Fruit fly (Drosophila melanogaster) whole organism, embryonic: ENCODE data around the gene CG1840.
A peak's percentile ranks its signal among the peaks of the same experiment; 100 is the strongest.

Experiments used
- Bdp1 ChIP-seq: fragments of 200-800 bp; sonication (Bioruptor generic); optimal IDR thresholded peaks from 3 replicates; lab custom pipeline; 2016; ENCODE audit warnings: missing biosample characterization, missing genetic modification characterization
- C15 ChIP-seq: fragments of 200-800 bp; sonication (Bioruptor generic); IDR thresholded peaks from 3 replicates; pipeline ENCODE4 v1.3.6; 2022; ENCODE audit warnings: missing biosample characterization, missing genetic modification characterization
- CG10147 ChIP-seq: fragments of 200-800 bp; sonication (Bioruptor generic); optimal IDR thresholded peaks from 2 replicates; lab custom pipeline; 2019; ENCODE audit warnings: missing biosample characterization, mild to moderate bottlenecking, missing genetic modification characterization, moderate library complexity
- CG10959 ChIP-seq: fragments of 200-800 bp; sonication (Bioruptor generic); IDR thresholded peaks from 2 replicates; pipeline ENCODE4 v1.3.6; 2022; ENCODE audit warnings: missing biosample characterization, missing genetic modification characterization
- CG12155 ChIP-seq: fragments of 200-800 bp; sonication (Bioruptor generic); optimal IDR thresholded peaks from 3 replicates; lab custom pipeline; 2016; ENCODE audit warnings: missing biosample characterization, missing genetic modification characterization
- CG13296 ChIP-seq: fragments of 200-800 bp; sonication (Bioruptor generic); optimal IDR thresholded peaks from 3 replicates; lab custom pipeline; 2018; ENCODE audit warnings: missing biosample characterization, mild to moderate bottlenecking, missing genetic modification characterization
- CG14050 ChIP-seq: fragments of 200-800 bp; sonication (Bioruptor generic); IDR thresholded peaks from 3 replicates; pipeline ENCODE4 v1.3.6; 2022; ENCODE audit warnings: missing biosample characterization, missing genetic modification characterization
- CG15011 ChIP-seq: fragments of 200-800 bp; sonication (Bioruptor generic); optimal IDR thresholded peaks from 3 replicates; lab custom pipeline; 2018; ENCODE audit warnings: missing biosample characterization, mild to moderate bottlenecking, missing genetic modification characterization
- CG16813 ChIP-seq: fragments of 200-800 bp; sonication (Bioruptor generic); IDR thresholded peaks from 3 replicates; pipeline ENCODE4 v1.3.6; 2022; ENCODE audit warnings: missing biosample characterization, missing genetic modification characterization; ENCODE audit not compliant: partially characterized antibody
- CG17186 ChIP-seq: fragments of 200-800 bp; sonication (Bioruptor generic); optimal IDR thresholded peaks from 3 replicates; lab custom pipeline; 2017; ENCODE audit warnings: missing biosample characterization, missing genetic modification reagents, missing genetic modification characterization
- CG17385 ChIP-seq: fragments of 200-800 bp; sonication (Bioruptor generic); optimal IDR thresholded peaks from 3 replicates; lab custom pipeline; 2018; ENCODE audit warnings: missing biosample characterization, mild to moderate bottlenecking, missing genetic modification characterization
- CG17829 ChIP-seq: fragments of 200-800 bp; optimal IDR thresholded peaks from 2 replicates; lab custom pipeline; 2019; ENCODE audit warnings: missing biosample characterization, mild to moderate bottlenecking, missing genetic modification characterization, moderate library complexity
- CG31441 ChIP-seq: fragments of 200-800 bp; sonication (Bioruptor generic); IDR thresholded peaks from 2 replicates; pipeline ENCODE4 v1.3.6; 2022; ENCODE audit warnings: missing biosample characterization, missing genetic modification characterization
- CG34422 ChIP-seq: fragments of 200-800 bp; sonication (Bioruptor generic); IDR thresholded peaks from 3 replicates; pipeline ENCODE4 v1.3.6; 2022; ENCODE audit warnings: missing biosample characterization, missing genetic modification characterization
- CG42726 ChIP-seq: fragments of 200-800 bp; sonication (Bioruptor generic); IDR thresholded peaks from 2 replicates; pipeline ENCODE4 v1.3.6; 2022; ENCODE audit warnings: missing biosample characterization, missing genetic modification characterization; ENCODE audit not compliant: partially characterized antibody
- CG4617 ChIP-seq: fragments of 200-800 bp; sonication (Bioruptor generic); optimal IDR thresholded peaks from 3 replicates; lab custom pipeline; 2016; ENCODE audit warnings: missing biosample characterization, missing genetic modification characterization, borderline replicate concordance
- CG4854 ChIP-seq: fragments of 200-800 bp; sonication (Bioruptor generic); optimal IDR thresholded peaks from 2 replicates; lab custom pipeline; 2016; ENCODE audit warnings: missing biosample characterization, missing genetic modification characterization, inconsistent platforms
- CG6765 ChIP-seq: fragments of 200-800 bp; sonication (Bioruptor generic); optimal IDR thresholded peaks from 3 replicates; lab custom pipeline; 2017; ENCODE audit warnings: missing biosample characterization, mild to moderate bottlenecking, missing genetic modification characterization
- CG8089 ChIP-seq: fragments of 200-800 bp; sonication (Bioruptor generic); optimal IDR thresholded peaks from 3 replicates; lab custom pipeline; 2016; ENCODE audit warnings: missing biosample characterization, missing genetic modification characterization
- CG9215 ChIP-seq: fragments of 200-800 bp; sonication (Bioruptor generic); IDR thresholded peaks from 2 replicates; pipeline ENCODE4 v1.3.6; 2022; ENCODE audit warnings: missing biosample characterization, missing genetic modification characterization
- CG9727 ChIP-seq: fragments of 200-800 bp; sonication (Bioruptor generic); optimal IDR thresholded peaks from 3 replicates; lab custom pipeline; 2017; ENCODE audit warnings: missing biosample characterization, mild to moderate bottlenecking, missing genetic modification characterization
- CHES-1-like ChIP-seq: fragments of 200-800 bp; sonication (Bioruptor generic); optimal IDR thresholded peaks from 2 replicates; lab custom pipeline; 2016; ENCODE audit warnings: missing biosample characterization, missing genetic modification characterization
- CoRest ChIP-seq: fragments of 200-800 bp; sonication (Bioruptor generic); optimal IDR thresholded peaks from 3 replicates; lab custom pipeline; 2018; ENCODE audit warnings: missing biosample characterization, mild to moderate bottlenecking, missing genetic modification characterization, moderate library complexity
- Deaf1 ChIP-seq: fragments of 200-800 bp; optimal IDR thresholded peaks from 3 replicates; lab custom pipeline; 2019; ENCODE audit warnings: missing biosample characterization, mild to moderate bottlenecking, missing genetic modification characterization, moderate library complexity
- Dfd ChIP-seq, 2 experiments: fragments of >200 bp; optimal IDR thresholded peaks; 2 replicates each; lab custom pipeline; 2017; ENCODE audit warnings: missing biosample characterization in 2 of 2, missing genetic modification characterization in 2 of 2
- Eip74EF ChIP-seq, 2 experiments: fragments of 200-800 bp in 1 of 2; fragments of >200 bp in 1 of 2; sonication (Bioruptor generic) in 1 of 2; optimal IDR thresholded peaks; 2 replicates each; lab custom pipeline; 2017 to 2019; ENCODE audit warnings: missing biosample characterization in 2 of 2, missing genetic modification characterization in 2 of 2, mild to moderate bottlenecking in 1 of 2, moderate library complexity in 1 of 2
- Hr78 ChIP-seq, 2 experiments: fragments of 200-800 bp in 1 of 2; fragments of >200 bp in 1 of 2; sonication (Bioruptor generic) in 1 of 2; optimal IDR thresholded peaks; 2 replicates each; lab custom pipeline; 2017 to 2019; ENCODE audit warnings: missing biosample characterization in 2 of 2, missing genetic modification characterization in 2 of 2, mild to moderate bottlenecking in 1 of 2, moderate library complexity in 1 of 2
- MBD-R2 ChIP-seq: fragments of 200-800 bp; sonication (Bioruptor generic); IDR thresholded peaks from 2 replicates; pipeline ENCODE4 v1.3.6; 2022; ENCODE audit warnings: missing biosample characterization, missing genetic modification characterization
- Sry-δ ChIP-seq: fragments of 200-800 bp; sonication (Bioruptor generic); optimal IDR thresholded peaks from 2 replicates; lab custom pipeline; 2016; ENCODE audit warnings: missing biosample characterization, missing genetic modification characterization
- ab ChIP-seq: fragments of 200-800 bp; sonication (Bioruptor generic); optimal IDR thresholded peaks from 2 replicates; lab custom pipeline; 2016; ENCODE audit warnings: missing biosample characterization, missing genetic modification characterization
- amos ChIP-seq: fragments of 200-800 bp; sonication (Bioruptor generic); IDR thresholded peaks from 2 replicates; pipeline ENCODE4 v1.3.6; 2022; ENCODE audit warnings: missing biosample characterization, missing genetic modification characterization; ENCODE audit not compliant: partially characterized antibody
- ci ChIP-seq: fragments of 200-800 bp; sonication (Bioruptor generic); IDR thresholded peaks from 3 replicates; pipeline ENCODE4 v1.3.6; 2022; ENCODE audit warnings: missing biosample characterization, missing genetic modification characterization
- dimm ChIP-seq: fragments of 200-800 bp; sonication (Bioruptor generic); IDR thresholded peaks from 2 replicates; pipeline ENCODE4 v1.3.6; 2022; ENCODE audit warnings: missing biosample characterization, missing genetic modification characterization
- dmrt11E ChIP-seq: fragments of 200-800 bp; sonication (Bioruptor generic); optimal IDR thresholded peaks from 3 replicates; lab custom pipeline; 2018; ENCODE audit warnings: missing biosample characterization, mild to moderate bottlenecking, missing genetic modification characterization, moderate library complexity
- gcm ChIP-seq: fragments of 200-800 bp; sonication (Bioruptor generic); optimal IDR thresholded peaks from 2 replicates; lab custom pipeline; 2019; ENCODE audit warnings: missing biosample characterization, mild to moderate bottlenecking, missing genetic modification characterization, moderate library complexity
- hb ChIP-seq: fragments of 200-800 bp; sonication (Bioruptor generic); IDR thresholded peaks from 3 replicates; pipeline ENCODE4 v1.3.6; 2022; ENCODE audit warnings: missing biosample characterization, missing genetic modification characterization; ENCODE audit not compliant: partially characterized antibody
- hbn ChIP-seq: fragments of 200-800 bp; sonication (Bioruptor generic); IDR thresholded peaks from 2 replicates; pipeline ENCODE4 v1.3.6; 2022; ENCODE audit warnings: missing biosample characterization, missing genetic modification characterization; ENCODE audit not compliant: partially characterized antibody
- lmd ChIP-seq: fragments of 200-800 bp; sonication (Bioruptor generic); IDR thresholded peaks from 2 replicates; pipeline ENCODE4 v1.3.6; 2022; ENCODE audit warnings: missing biosample characterization, missing genetic modification characterization
- mam ChIP-seq: fragments of 200-800 bp; sonication (Bioruptor generic); optimal IDR thresholded peaks from 3 replicates; lab custom pipeline; 2016; ENCODE audit warnings: missing biosample characterization, missing genetic modification characterization
- nerfin-2 ChIP-seq: fragments of 200-800 bp; sonication (Bioruptor generic); IDR thresholded peaks from 2 replicates; pipeline ENCODE4 v1.3.6; 2022; ENCODE audit warnings: missing biosample characterization, missing genetic modification characterization; ENCODE audit not compliant: partially characterized antibody
- odd ChIP-seq: fragments of 200-800 bp; sonication (Bioruptor generic); optimal IDR thresholded peaks from 2 replicates; lab custom pipeline; 2017; ENCODE audit warnings: missing biosample characterization, mild to moderate bottlenecking, missing genetic modification characterization
- onecut ChIP-seq: fragments of 200-800 bp; sonication (Bioruptor generic); IDR thresholded peaks from 2 replicates; pipeline ENCODE4 v1.3.6; 2022; ENCODE audit warnings: missing biosample characterization, missing genetic modification characterization
- p53 ChIP-seq: fragments of 200-800 bp; sonication (Bioruptor generic); optimal IDR thresholded peaks from 2 replicates; lab custom pipeline; 2016; ENCODE audit warnings: missing biosample characterization, missing genetic modification characterization
- psq ChIP-seq: fragments of 200-800 bp; sonication (Bioruptor generic); optimal IDR thresholded peaks from 2 replicates; lab custom pipeline; 2017; ENCODE audit warnings: missing biosample characterization, missing genetic modification characterization
- rib ChIP-seq: fragments of 200-800 bp; sonication (Bioruptor generic); IDR thresholded peaks from 2 replicates; pipeline ENCODE4 v1.3.6; 2022; ENCODE audit warnings: missing biosample characterization, missing genetic modification characterization
- seq ChIP-seq: fragments of 200-800 bp; sonication (Bioruptor generic); IDR thresholded peaks from 2 replicates; pipeline ENCODE4 v1.3.6; 2022; ENCODE audit warnings: missing biosample characterization, missing genetic modification characterization
- tap ChIP-seq: fragments of 200-800 bp; optimal IDR thresholded peaks from 3 replicates; lab custom pipeline; 2019; ENCODE audit warnings: missing biosample characterization, mild to moderate bottlenecking, missing genetic modification characterization, moderate library complexity
- tgo ChIP-seq: fragments of 200-800 bp; sonication (Bioruptor generic); IDR thresholded peaks from 3 replicates; pipeline ENCODE4 v1.3.6; 2022; ENCODE audit warnings: missing biosample characterization, missing genetic modification characterization
- unpg ChIP-seq: fragments of 200-800 bp; sonication (Bioruptor generic); optimal IDR thresholded peaks from 3 replicates; lab custom pipeline; 2018; ENCODE audit warnings: missing biosample characterization, mild to moderate bottlenecking, missing genetic modification characterization, moderate library complexity
- wdn ChIP-seq: fragments of 200-800 bp; sonication (Bioruptor generic); IDR thresholded peaks from 2 replicates; pipeline ENCODE4 v1.3.6; 2022; ENCODE audit warnings: missing biosample characterization, missing genetic modification characterization
- zen2 ChIP-seq: fragments of 200-800 bp; sonication (Bioruptor generic); IDR thresholded peaks from 3 replicates; pipeline ENCODE4 v1.3.6; 2022; ENCODE audit warnings: missing biosample characterization, missing genetic modification characterization; ENCODE audit not compliant: partially characterized antibody

The CG1840 gene

dm6 chrX:11905144-11905543 lies 17.0 kb downstream of the CG1840 start, which contains the start of gene Upf1 (continued):
- TF ChIP-seq CG17829 (tag; lab: Kevin White, UChicago) (no peak), Deaf1 (tag; lab: Kevin White, UChicago) (no peak), dimm (GFP tag; lab: Robert Waterston, UW) (no peak), CG10959 (no peak), hb (GFP tag; lab: Robert Waterston, UW) (peak; percentile 86), CG6765 (GFP tag; lab: Kevin White, UChicago) (no peak), CG12155 (GFP tag; lab: Kevin White, UChicago) (no peak), p53 (GFP tag; lab: Kevin White, UChicago) (no peak), CG9215 (GFP tag; lab: Robert Waterston, UW) (no peak), CG4854 (GFP tag; lab: Kevin White, UChicago) (no peak), CG34422 (GFP tag; lab: Robert Waterston, UW) (peak; percentile 26; the same call in 2 of the 3 replicates), wdn (GFP tag; lab: Robert Waterston, UW) (no peak), CG17186 (GFP tag; lab: Kevin White, UChicago) (peak; percentile 22), CG17385 (GFP tag; lab: Kevin White, UChicago) (no peak), amos (GFP tag; lab: Robert Waterston, UW) (peak; percentile 94), Eip74EF (GFP tag; optimal IDR thresholded peaks at IDR 0.05; lab: Kevin White, UChicago) (no peak), rib (GFP tag; lab: Robert Waterston, UW) (no peak), CG10147 (GFP tag; lab: Kevin White, UChicago) (no peak), hbn (peak; percentile 88), Hr78 (GFP tag; optimal IDR thresholded peaks at IDR 0.05; lab: Kevin White, UChicago) (no peak), onecut (GFP tag; lab: Robert Waterston, UW) (no peak), Sry-δ (GFP tag; lab: Kevin White, UChicago) (peak; percentile 80), CG13296 (GFP tag; lab: Kevin White, UChicago) (no peak), C15 (GFP tag; lab: Robert Waterston, UW) (no peak), CG42726 (peak; percentile 88), gcm (no peak), CoRest (no peak), ci (no peak), ab (GFP tag; lab: Kevin White, UChicago) (no peak), seq (no peak), dmrt11E (tag; lab: Kevin White, UChicago) (no peak), Dfd (GFP tag; optimal IDR thresholded peaks at IDR 0.05; lab: Kevin White, UChicago) (no peak), nerfin-2 (GFP tag; lab: Robert Waterston, UW) (peak; percentile 83), CG9727 (GFP tag; lab: Kevin White, UChicago) (no peak), mam (GFP tag; lab: Kevin White, UChicago) (peak; percentile 30), MBD-R2 (GFP tag; lab: Robert Waterston, UW) (peak; percentile 78), Bdp1 (GFP tag; lab: Kevin White, UChicago) (no peak), odd (no peak), CG16813 (GFP tag; lab: Robert Waterston, UW) (peak; percentile 92), lmd (GFP tag; lab: Robert Waterston, UW) (no peak), CG14050 (GFP tag; lab: Robert Waterston, UW) (no peak), tgo (GFP tag; lab: Robert Waterston, UW) (no peak), CHES-1-like (peak; percentile 18), CG31441 (GFP tag; lab: Robert Waterston, UW) (no peak), psq (GFP tag; lab: Kevin White, UChicago) (no peak), CG8089 (GFP tag; lab: Kevin White, UChicago) (no peak), unpg (no peak), tap (no peak), CG4617 (GFP tag; lab: Kevin White, UChicago) (peak; percentile 66), zen2 (GFP tag; lab: Robert Waterston, UW) (peak; percentile 72), CG15011 (GFP tag; lab: Kevin White, UChicago) (no peak)
